Fruit fly (Drosophila melanogaster): ENCODE data around the gene CG4022.
A peak's percentile ranks its signal among the peaks of the same experiment; 100 is the strongest.

The CG4022 gene

DNA sequence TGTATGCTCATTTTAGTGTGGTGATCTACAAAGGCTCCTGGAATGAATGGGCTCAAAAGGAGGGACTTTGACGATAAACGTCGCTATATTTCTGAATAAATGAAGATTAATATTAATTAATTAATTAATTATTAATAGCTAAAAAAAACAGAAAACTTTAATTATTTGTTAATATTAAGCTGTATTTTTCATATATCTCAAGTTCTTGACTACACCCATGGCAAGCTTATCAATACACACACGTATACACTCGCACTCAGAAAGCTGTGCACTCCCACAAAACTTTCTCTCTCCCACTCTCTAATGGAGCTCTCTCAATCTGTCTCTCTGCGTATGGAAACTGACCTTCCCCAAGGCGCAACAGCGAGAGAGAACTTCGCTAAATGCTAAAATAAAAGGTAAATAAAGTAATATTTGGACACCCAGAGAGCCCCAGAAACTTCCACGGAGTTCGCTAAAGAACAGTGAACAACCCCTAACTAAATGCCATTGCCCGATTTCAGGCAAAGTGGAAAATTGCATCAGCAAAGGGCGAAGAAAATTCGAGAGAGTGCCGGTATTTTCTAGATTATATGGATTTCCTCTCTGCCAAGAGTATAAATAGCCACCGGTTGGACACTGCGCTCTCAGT is 37.1 kb downstream of the CG4022 start:
- TF ChIP-seq CG8159 (tag; optimal IDR thresholded peaks at IDR 0.05), result peak; percentile 73
- peak; percentile 84 for TF ChIP-seq CG14655 (GFP tag; optimal IDR thresholded peaks at IDR 0.05)
- no peak for TF ChIP-seq CG13204 (GFP tag; optimal IDR thresholded peaks at IDR 0.05)
- peak; percentile 70 for TF ChIP-seq CG8301 (tag; optimal IDR thresholded peaks at IDR 0.05)
- peak; percentile 74 for TF ChIP-seq CG17806 (tag; optimal IDR thresholded peaks at IDR 0.05)
- peak; percentile 82 for TF ChIP-seq fd96Ca (GFP tag; IDR thresholded peaks at IDR 0.05)
- peak; percentile 67 for TF ChIP-seq CG9948 (tag; optimal IDR thresholded peaks at IDR 0.05)
- TF ChIP-seq Pif1B (GFP tag; optimal IDR thresholded peaks at IDR 0.05), result peak; percentile 73
- TF ChIP-seq D1 (tag; optimal IDR thresholded peaks at IDR 0.05), result no peak
- TF ChIP-seq CG32121 (GFP tag; IDR thresholded peaks at IDR 0.05), result peak; percentile 89
- peak; percentile 90 for TF ChIP-seq EcR (GFP tag; optimal IDR thresholded peaks at IDR 0.05)
- TF ChIP-seq Pif1A (GFP tag; optimal IDR thresholded peaks at IDR 0.05), result peak; percentile 16
- TF ChIP-seq rn (GFP tag; IDR thresholded peaks at IDR 0.05), result peak; percentile 64
- peak; percentile 81 for TF ChIP-seq CG12605 (GFP tag; IDR thresholded peaks at IDR 0.05)
- TF ChIP-seq CG4496 (GFP tag; IDR thresholded peaks at IDR 0.05), result peak; percentile 93
- TF ChIP-seq CG10348 (GFP tag; IDR thresholded peaks at IDR 0.05), result peak; percentile 6; the same call in 1 of the 2 replicates
- TF ChIP-seq Snoo (tag; optimal IDR thresholded peaks at IDR 0.05), result peak; percentile 67
- peak; percentile 88 for TF ChIP-seq Ets98B (GFP tag; IDR thresholded peaks at IDR 0.05)
- peak; percentile 44 for TF ChIP-seq CG34367 (tag; optimal IDR thresholded peaks at IDR 0.05)
- TF ChIP-seq CG15710 (tag; optimal IDR thresholded peaks at IDR 0.05), result peak; percentile 70
- TF ChIP-seq gl (tag; optimal IDR thresholded peaks at IDR 0.05), result peak; percentile 19

DNA sequence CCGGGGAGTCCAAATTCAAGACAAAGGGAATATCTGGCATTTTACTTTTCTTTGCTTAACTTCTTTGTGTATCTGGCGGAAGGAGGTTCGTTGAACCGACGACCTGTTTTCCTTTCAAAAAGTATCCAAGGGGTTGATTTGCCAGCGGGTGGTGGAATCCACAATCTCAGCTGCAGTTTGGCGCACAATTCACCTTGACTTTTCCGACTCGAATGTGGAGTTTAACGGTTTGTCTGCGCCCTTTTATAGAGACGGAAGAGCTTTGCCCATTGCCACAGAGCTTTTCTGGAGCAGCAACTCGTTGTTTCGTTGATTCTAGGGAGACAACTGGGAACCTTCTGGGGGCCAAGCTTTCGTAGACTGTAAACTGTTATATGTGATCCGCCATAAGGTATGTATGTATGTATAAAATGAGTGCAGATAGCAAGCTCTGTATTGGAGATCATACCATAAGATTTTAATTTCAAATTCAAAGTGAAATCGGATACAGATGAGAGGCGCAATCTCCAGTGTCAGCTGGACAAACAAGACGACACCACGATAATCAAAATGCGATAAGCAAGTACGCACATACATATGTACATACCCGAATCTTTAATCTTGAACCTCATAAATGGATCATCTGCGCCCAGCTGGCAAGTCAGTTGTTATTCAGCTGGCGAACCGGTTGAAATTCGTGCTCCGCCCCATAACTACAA is 38.2 kb downstream of the CG4022 start, which contains the start of the genes Hsp67Bc, CG4456 and Hsp22:
TSS of gene Hsp67Bc (minus strand) at position 220 of the 698 bp plus-strand sequence.
TSS of gene CG4456 (plus strand) at position 445 of the 698 bp plus-strand sequence.
TSS of gene Hsp22 (plus strand) at position 654 of the 698 bp plus-strand sequence.
- TF ChIP-seq Pif1B (GFP tag; optimal IDR thresholded peaks at IDR 0.05) (peak; percentile 27), Pif1A (GFP tag; optimal IDR thresholded peaks at IDR 0.05) (no peak), CG10348 (GFP tag; IDR thresholded peaks at IDR 0.05) (no peak), CG4496 (GFP tag; IDR thresholded peaks at IDR 0.05) (peak; percentile 59; the same call in 1 of the 3 replicates), rn (GFP tag; IDR thresholded peaks at IDR 0.05) (no peak), EcR (GFP tag; optimal IDR thresholded peaks at IDR 0.05) (peak; percentile 91)

DNA sequence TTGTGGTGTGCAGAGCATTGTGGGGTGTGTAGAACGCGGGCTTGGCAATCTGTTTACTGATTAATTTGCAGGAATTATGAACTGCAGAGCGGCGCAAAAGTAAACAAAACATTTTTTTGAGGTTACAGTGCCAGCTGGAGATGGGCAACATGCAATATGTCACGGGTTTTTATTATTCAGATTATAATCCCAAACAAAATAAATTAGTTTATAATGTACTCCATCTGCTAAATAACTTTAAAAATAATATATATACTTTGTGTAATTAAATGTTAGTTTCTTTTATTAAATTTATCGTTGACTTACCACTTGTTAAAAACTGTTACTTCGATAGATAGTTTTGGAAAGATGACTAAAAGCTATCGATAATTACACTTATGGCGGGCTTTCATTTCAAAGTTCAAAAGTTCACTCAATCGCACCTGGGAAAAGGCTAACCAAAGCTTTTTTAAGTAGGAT is 39.7 kb downstream of the CG4022 start, which contains the start of gene Fdx1:
TSS of gene Fdx1 (minus strand) at position 332 of the 459 bp plus-strand sequence.
- no peak for TF ChIP-seq gl (tag; optimal IDR thresholded peaks at IDR 0.05)
- TF ChIP-seq CG9948 (tag; optimal IDR thresholded peaks at IDR 0.05), result peak; percentile 4
- peak; percentile 17; the same call in 1 of the 2 replicates for TF ChIP-seq Ets98B (GFP tag; IDR thresholded peaks at IDR 0.05)
- TF ChIP-seq CG8159 (tag; optimal IDR thresholded peaks at IDR 0.05), result peak; percentile 20
- TF ChIP-seq CG15710 (tag; optimal IDR thresholded peaks at IDR 0.05), result peak; percentile 30
- no peak for TF ChIP-seq CG14655 (GFP tag; optimal IDR thresholded peaks at IDR 0.05)
- TF ChIP-seq Snoo (tag; optimal IDR thresholded peaks at IDR 0.05), result peak; percentile 33
- TF ChIP-seq EcR (GFP tag; optimal IDR thresholded peaks at IDR 0.05), result peak; percentile 17
- no peak for TF ChIP-seq CG4496 (GFP tag; IDR thresholded peaks at IDR 0.05)

DNA sequence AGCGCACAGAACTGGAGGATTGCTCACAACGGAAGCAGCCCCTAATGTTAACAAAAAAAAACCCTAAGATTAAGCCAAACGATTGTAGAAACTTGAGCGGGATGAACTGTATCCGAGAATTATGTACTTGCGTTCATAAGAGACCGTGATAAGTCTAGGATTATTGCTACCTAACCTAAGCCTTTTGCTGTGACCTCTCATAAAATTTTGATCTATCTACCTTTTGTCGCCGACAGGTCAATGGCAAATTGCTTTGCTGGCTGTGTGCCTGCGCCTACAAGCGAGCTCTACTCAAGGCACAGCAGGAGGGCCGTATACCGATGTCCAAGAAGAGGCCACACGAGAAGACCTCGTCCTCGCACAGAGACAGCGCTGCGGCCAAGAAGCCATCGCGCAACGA is 42.0 kb downstream of the CG4022 start:
- TF ChIP-seq fd96Ca (GFP tag; IDR thresholded peaks at IDR 0.05) (no peak), CG4496 (GFP tag; IDR thresholded peaks at IDR 0.05) (no peak), CG34367 (tag; optimal IDR thresholded peaks at IDR 0.05) (no peak), Pif1B (GFP tag; optimal IDR thresholded peaks at IDR 0.05) (no peak), CG12605 (GFP tag; IDR thresholded peaks at IDR 0.05) (no peak), CG14655 (GFP tag; optimal IDR thresholded peaks at IDR 0.05) (no peak), CG15710 (tag; optimal IDR thresholded peaks at IDR 0.05) (no peak), EcR (GFP tag; optimal IDR thresholded peaks at IDR 0.05) (no peak), rn (GFP tag; IDR thresholded peaks at IDR 0.05) (no peak), CG13204 (GFP tag; optimal IDR thresholded peaks at IDR 0.05) (no peak), D1 (tag; optimal IDR thresholded peaks at IDR 0.05) (no peak), CG9948 (tag; optimal IDR thresholded peaks at IDR 0.05) (no peak), CG17806 (tag; optimal IDR thresholded peaks at IDR 0.05) (no peak), Snoo (tag; optimal IDR thresholded peaks at IDR 0.05) (no peak), CG8301 (tag; optimal IDR thresholded peaks at IDR 0.05) (no peak), Pif1A (GFP tag; optimal IDR thresholded peaks at IDR 0.05) (no peak), gl (tag; optimal IDR thresholded peaks at IDR 0.05) (no peak), CG10348 (GFP tag; IDR thresholded peaks at IDR 0.05) (no peak), Ets98B (GFP tag; IDR thresholded peaks at IDR 0.05) (no peak), CG8159 (tag; optimal IDR thresholded peaks at IDR 0.05) (no peak)

DNA sequence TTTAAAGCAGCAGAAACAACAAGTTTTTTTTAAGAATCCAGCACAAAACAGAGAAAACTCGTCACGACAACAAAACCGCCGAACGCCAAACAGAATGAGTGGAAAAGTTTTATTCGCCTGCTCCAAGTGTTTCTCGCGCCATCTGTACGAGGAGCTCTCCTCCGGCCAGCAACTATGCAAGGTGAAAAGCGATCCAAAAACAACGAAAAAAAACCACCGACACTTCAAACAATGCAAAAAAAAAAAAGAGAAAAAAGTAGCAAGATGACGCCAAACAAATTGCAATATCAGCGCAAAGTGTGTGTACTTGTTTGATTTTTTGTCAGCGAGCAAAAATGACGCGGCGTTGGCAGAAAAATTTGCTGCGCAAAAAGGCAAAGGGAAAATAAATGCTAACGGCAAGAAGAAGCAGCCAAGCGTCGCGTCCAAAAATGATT is 43.2 kb downstream of the CG4022 start:
- TF ChIP-seq CG17806 (tag; optimal IDR thresholded peaks at IDR 0.05), result peak; percentile 29
- TF ChIP-seq Ets98B (GFP tag; IDR thresholded peaks at IDR 0.05), result peak; percentile 67; the same call in 1 of the 2 replicates
- peak; percentile 3 for TF ChIP-seq EcR (GFP tag; optimal IDR thresholded peaks at IDR 0.05)
- TF ChIP-seq gl (tag; optimal IDR thresholded peaks at IDR 0.05), result peak; percentile 66
- TF ChIP-seq D1 (tag; optimal IDR thresholded peaks at IDR 0.05), result no peak
- peak; percentile 53 for TF ChIP-seq Pif1B (GFP tag; optimal IDR thresholded peaks at IDR 0.05)
- TF ChIP-seq Pif1A (GFP tag; optimal IDR thresholded peaks at IDR 0.05), result peak; percentile 66
- peak; percentile 72; the same call in 1 of the 3 replicates for TF ChIP-seq fd96Ca (GFP tag; IDR thresholded peaks at IDR 0.05)
- peak; percentile 19; the same call in 1 of the 2 replicates for TF ChIP-seq CG32121 (GFP tag; IDR thresholded peaks at IDR 0.05)
- TF ChIP-seq CG13204 (GFP tag; optimal IDR thresholded peaks at IDR 0.05), result peak; percentile 47
- peak; percentile 58 for TF ChIP-seq CG34367 (tag; optimal IDR thresholded peaks at IDR 0.05)
- TF ChIP-seq CG9948 (tag; optimal IDR thresholded peaks at IDR 0.05), result peak; percentile 19
- no peak for TF ChIP-seq CG14655 (GFP tag; optimal IDR thresholded peaks at IDR 0.05)
- peak; percentile 51 for TF ChIP-seq CG8301 (tag; optimal IDR thresholded peaks at IDR 0.05)
- TF ChIP-seq CG12605 (GFP tag; IDR thresholded peaks at IDR 0.05), result peak; percentile 84
- TF ChIP-seq rn (GFP tag; IDR thresholded peaks at IDR 0.05), result no peak
- no peak for TF ChIP-seq Snoo (tag; optimal IDR thresholded peaks at IDR 0.05)
- TF ChIP-seq CG15710 (tag; optimal IDR thresholded peaks at IDR 0.05), result peak; percentile 46
- peak; percentile 53 for TF ChIP-seq CG8159 (tag; optimal IDR thresholded peaks at IDR 0.05)
- TF ChIP-seq CG4496 (GFP tag; IDR thresholded peaks at IDR 0.05), result peak; percentile 73; the same call in 2 of the 3 replicates
- TF ChIP-seq CG10348 (GFP tag; IDR thresholded peaks at IDR 0.05), result no peak
